Worm (Caenorhabditis elegans): ENCODE data around the gene F46F5.8.

ce11 chrII:840131-840530, 18.7 kb upstream of the F46F5.8 start, which contains the start of gene clc-33:
- TF ChIP-seq unc-62 (GFP tag; optimal IDR thresholded peaks at IDR 0.05) (no peak), ZK546.5 (tag; optimal IDR thresholded peaks at IDR 0.05) (no peak), peb-1 (tag; optimal IDR thresholded peaks at IDR 0.05) (no peak), fos-1 (tag; optimal IDR thresholded peaks at IDR 0.05) (no peak), nhr-11 (tag; optimal IDR thresholded peaks at IDR 0.05) (no peak), aly-2 (tag; optimal IDR thresholded peaks at IDR 0.05) (no peak), unc-39 (tag; optimal IDR thresholded peaks at IDR 0.05) (no peak), ceh-82 (tag; optimal IDR thresholded peaks at IDR 0.05) (no peak), sem-4 (tag; optimal IDR thresholded peaks at IDR 0.05) (no peak), alr-1 (tag; optimal IDR thresholded peaks at IDR 0.05) (no peak), blmp-1 (tag; optimal IDR thresholded peaks at IDR 0.05; ENCODE audit: insufficient read depth) (no peak), lsy-2 (tag; optimal IDR thresholded peaks at IDR 0.05) (no peak), snpc-4 (tag; optimal IDR thresholded peaks at IDR 0.05) (no peak), ztf-11 (tag; optimal IDR thresholded peaks at IDR 0.05) (no peak)

Data from whole organism, L2 larva.